Worm (Caenorhabditis elegans): ENCODE results near the gene pdhk-2.

DNA sequence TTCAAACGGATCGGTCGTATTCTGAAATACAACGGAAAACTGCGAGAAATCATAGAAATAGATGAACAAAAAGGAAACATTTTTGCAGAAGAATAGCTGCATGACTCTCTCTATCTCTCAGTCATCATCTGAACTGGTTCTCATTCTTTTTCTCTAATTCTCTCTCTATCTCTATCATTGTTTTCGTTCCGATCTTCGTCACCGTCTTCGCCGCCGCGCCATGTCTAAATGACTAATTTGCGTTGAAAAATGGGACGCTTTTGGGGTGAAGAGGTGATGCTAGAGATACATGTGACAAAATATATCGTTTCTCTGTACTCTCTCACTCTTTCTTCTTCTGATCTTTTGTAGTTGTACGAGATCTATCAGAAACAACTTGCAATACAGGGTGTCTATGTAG is 39.3 kb upstream of the pdhk-2 start:
- TF ChIP-seq ama-1 (optimal IDR thresholded peaks at IDR 0.05) (no peak), hnd-1 (tag; optimal IDR thresholded peaks at IDR 0.05) (no peak), ceh-13 (GFP tag; optimal IDR thresholded peaks at IDR 0.05) (no peak), ets-7 (tag; optimal IDR thresholded peaks at IDR 0.05) (no peak)

All from whole organism, early embryonic.